Worm (Caenorhabditis elegans) whole organism, L3 larva: ENCODE measurements around the gene F58D12.1.

Source experiments
- R02D3.7 ChIP-seq: fragments of 150-350 bp; optimal IDR thresholded peaks from 2 replicates; lab custom pipeline; 2014; ENCODE audit warnings: missing biosample characterization, missing genetic modification characterization
- ZK546.5 ChIP-seq: sonication (generic microtip); optimal IDR thresholded peaks from 2 replicates; lab custom pipeline; 2017; ENCODE audit warnings: missing biosample characterization, missing genetic modification characterization
- aly-2 ChIP-seq: fragments of 150-350 bp; optimal IDR thresholded peaks from 2 replicates; lab custom pipeline; 2014; ENCODE audit warnings: missing biosample characterization, missing genetic modification characterization
- ceh-16 ChIP-seq: sonication (generic microtip); optimal IDR thresholded peaks from 2 replicates; lab custom pipeline; 2017; ENCODE audit warnings: missing biosample characterization, missing genetic modification characterization
- ceh-28 ChIP-seq: fragments of 150-350 bp; optimal IDR thresholded peaks from 2 replicates; lab custom pipeline; 2014; ENCODE audit warnings: missing biosample characterization, missing genetic modification reagents, missing genetic modification characterization
- ceh-82 ChIP-seq: fragments of 150-350 bp; optimal IDR thresholded peaks from 2 replicates; lab custom pipeline; 2014; ENCODE audit warnings: missing biosample characterization, missing genetic modification characterization
- ceh-9 ChIP-seq: sonication (generic microtip); optimal IDR thresholded peaks from 2 replicates; lab custom pipeline; 2018; ENCODE audit warnings: missing biosample characterization, missing genetic modification characterization
- daf-12 ChIP-seq: fragments of 150-350 bp; optimal IDR thresholded peaks from 2 replicates; lab custom pipeline; 2014; ENCODE audit warnings: missing biosample characterization, missing genetic modification reagents, missing genetic modification characterization
- egl-27 ChIP-seq: sonication (generic microtip); optimal IDR thresholded peaks from 4 replicates; lab custom pipeline; 2017; ENCODE audit warnings: missing biosample characterization, missing genetic modification reagents, missing genetic modification characterization
- elt-1 ChIP-seq: fragments of 150-350 bp; optimal IDR thresholded peaks from 2 replicates; lab custom pipeline; 2014; ENCODE audit warnings: missing biosample characterization, missing genetic modification characterization
- elt-2 ChIP-seq: sonication (generic microtip); optimal IDR thresholded peaks from 2 replicates; lab custom pipeline; 2016; ENCODE audit warnings: missing genetic modification reagents, mild to moderate bottlenecking, missing genetic modification characterization, missing compliant biosample characterization
- elt-3 ChIP-seq, 3 experiments: fragments of 150-350 bp in 1 of 3; sonication (generic microtip) in 2 of 3; optimal IDR thresholded peaks; 2 replicates in 2 of 3; 4 replicates in 1 of 3; lab custom pipeline; 2014 to 2017; ENCODE audit warnings: missing biosample characterization in 3 of 3, missing genetic modification characterization in 3 of 3
- hmg-11 ChIP-seq: sonication (generic microtip); optimal IDR thresholded peaks from 2 replicates; lab custom pipeline; 2016; ENCODE audit warnings: missing genetic modification characterization, missing compliant biosample characterization
- jun-1 ChIP-seq: fragments of 150-350 bp; optimal IDR thresholded peaks from 2 replicates; lab custom pipeline; 2014; ENCODE audit warnings: missing biosample characterization, missing genetic modification reagents, missing genetic modification characterization
- lin-15B ChIP-seq: fragments of 150-350 bp; optimal IDR thresholded peaks from 2 replicates; lab custom pipeline; 2014; ENCODE audit warnings: missing biosample characterization, missing genetic modification characterization
- lin-39 ChIP-seq: fragments of 150-350 bp; optimal IDR thresholded peaks from 2 replicates; lab custom pipeline; 2018; ENCODE audit warnings: missing biosample characterization, missing genetic modification reagents, missing genetic modification characterization
- mdl-1 ChIP-seq: fragments of 150-350 bp; optimal IDR thresholded peaks from 2 replicates; lab custom pipeline; 2014; ENCODE audit warnings: missing biosample characterization, missing genetic modification characterization
- mml-1 ChIP-seq: fragments of 150-350 bp; sonication (generic microtip); optimal IDR thresholded peaks from 3 replicates; lab custom pipeline; 2014; ENCODE audit warnings: missing biosample characterization, missing genetic modification characterization
- nfya-1 ChIP-seq: sonication (generic microtip); optimal IDR thresholded peaks from 2 replicates; lab custom pipeline; 2017; ENCODE audit warnings: missing genetic modification characterization, mild to moderate bottlenecking, missing compliant biosample characterization, antibody characterized with exemption, moderate library complexity; ENCODE audit not compliant: insufficient read depth
- nhr-11 ChIP-seq: fragments of 150-350 bp; optimal IDR thresholded peaks from 2 replicates; lab custom pipeline; 2014; ENCODE audit warnings: missing biosample characterization, missing genetic modification characterization
- nhr-12 ChIP-seq: fragments of 150-350 bp; optimal IDR thresholded peaks from 2 replicates; lab custom pipeline; 2014; ENCODE audit warnings: missing biosample characterization, missing genetic modification characterization
- nhr-23 ChIP-seq: fragments of 150-350 bp; optimal IDR thresholded peaks from 2 replicates; lab custom pipeline; 2014; ENCODE audit warnings: missing biosample characterization, missing genetic modification reagents, missing genetic modification characterization
- nhr-25 ChIP-seq: sonication (generic microtip); optimal IDR thresholded peaks from 2 replicates; lab custom pipeline; 2017; ENCODE audit warnings: missing biosample characterization, missing genetic modification characterization
- nhr-28 ChIP-seq: fragments of 150-350 bp; optimal IDR thresholded peaks from 2 replicates; lab custom pipeline; 2014; ENCODE audit warnings: missing biosample characterization, missing genetic modification characterization
- nhr-43 ChIP-seq: sonication (generic microtip); optimal IDR thresholded peaks from 2 replicates; lab custom pipeline; 2016; ENCODE audit warnings: mild to moderate bottlenecking, missing genetic modification characterization, missing compliant biosample characterization; ENCODE audit not compliant: poor library complexity, severe bottlenecking
- nhr-67 ChIP-seq: fragments of 150-350 bp; optimal IDR thresholded peaks from 2 replicates; lab custom pipeline; 2014; ENCODE audit warnings: missing biosample characterization, missing genetic modification characterization
- nhr-77 ChIP-seq: fragments of 150-350 bp; optimal IDR thresholded peaks from 2 replicates; lab custom pipeline; 2014; ENCODE audit warnings: missing biosample characterization, missing genetic modification characterization
- pha-4 ChIP-seq: fragments of 150-350 bp; optimal IDR thresholded peaks from 2 replicates; lab custom pipeline; 2014; ENCODE audit warnings: missing biosample characterization, missing genetic modification reagents, missing genetic modification characterization
- pqm-1 ChIP-seq: fragments of 150-350 bp; optimal IDR thresholded peaks from 2 replicates; lab custom pipeline; 2017; ENCODE audit warnings: missing biosample characterization, missing genetic modification characterization, inconsistent platforms
- sea-2 ChIP-seq: fragments of 150-350 bp; sonication (generic microtip); optimal IDR thresholded peaks from 4 replicates; lab custom pipeline; 2014; ENCODE audit warnings: missing biosample characterization, missing genetic modification reagents, missing genetic modification characterization
- skn-1 ChIP-seq: fragments of 150-350 bp; optimal IDR thresholded peaks from 2 replicates; lab custom pipeline; 2014; ENCODE audit warnings: missing biosample characterization, missing genetic modification characterization
- snpc-4 ChIP-seq: fragments of 150-350 bp; optimal IDR thresholded peaks from 2 replicates; lab custom pipeline; 2014; ENCODE audit warnings: missing biosample characterization, missing genetic modification characterization
- unc-39 ChIP-seq: sonication (generic microtip); optimal IDR thresholded peaks from 4 replicates; lab custom pipeline; 2017; ENCODE audit warnings: missing biosample characterization, missing genetic modification characterization
- unc-62 ChIP-seq: fragments of 150-350 bp; sonication (generic microtip); optimal IDR thresholded peaks from 4 replicates; lab custom pipeline; 2014; ENCODE audit warnings: missing biosample characterization, missing genetic modification reagents, missing genetic modification characterization
- zag-1 ChIP-seq: fragments of 150-350 bp; optimal IDR thresholded peaks from 2 replicates; lab custom pipeline; 2014; ENCODE audit warnings: missing biosample characterization, missing genetic modification characterization
- ztf-11 ChIP-seq: fragments of 150-350 bp; optimal IDR thresholded peaks from 2 replicates; lab custom pipeline; 2014; ENCODE audit warnings: missing biosample characterization, missing genetic modification characterization
- ztf-4 ChIP-seq: fragments of 150-350 bp; optimal IDR thresholded peaks from 2 replicates; lab custom pipeline; 2014; ENCODE audit warnings: missing biosample characterization, missing genetic modification characterization

F58D12.1 gene

ce11 chrV:14057540-14057939 is 8.2 kb downstream of the F58D12.1 start, which contains the start of gene F58D12.3:
F58D12.3 (plus strand) TSS chrV:14057840.
- TF ChIP-seq lin-15B (tag; lab: Kevin White, UChicago), result no peak
- no peak for TF ChIP-seq ceh-82 (tag; lab: Kevin White, UChicago)
- no peak for TF ChIP-seq snpc-4 (tag; lab: Kevin White, UChicago)
- TF ChIP-seq pqm-1, result no peak
- no peak for TF ChIP-seq nhr-77
- TF ChIP-seq nfya-1 (tag; lab: Kevin White, UChicago), result no peak
- no peak for TF ChIP-seq lin-39 (tag; lab: Kevin White, UChicago)
- TF ChIP-seq hmg-11 (tag; lab: Kevin White, UChicago), result no peak
- no peak for TF ChIP-seq mml-1 (tag; lab: Kevin White, UChicago)
- no peak for TF ChIP-seq sea-2 (GFP tag; lab: Kevin White, UChicago)
- no peak for TF ChIP-seq skn-1 (tag; lab: Kevin White, UChicago)
- no peak for TF ChIP-seq mdl-1 (tag; lab: Kevin White, UChicago)
- TF ChIP-seq zag-1 (tag; lab: Kevin White, UChicago), result no peak
- no peak for TF ChIP-seq nhr-28 (tag; lab: Kevin White, UChicago)

DNA sequence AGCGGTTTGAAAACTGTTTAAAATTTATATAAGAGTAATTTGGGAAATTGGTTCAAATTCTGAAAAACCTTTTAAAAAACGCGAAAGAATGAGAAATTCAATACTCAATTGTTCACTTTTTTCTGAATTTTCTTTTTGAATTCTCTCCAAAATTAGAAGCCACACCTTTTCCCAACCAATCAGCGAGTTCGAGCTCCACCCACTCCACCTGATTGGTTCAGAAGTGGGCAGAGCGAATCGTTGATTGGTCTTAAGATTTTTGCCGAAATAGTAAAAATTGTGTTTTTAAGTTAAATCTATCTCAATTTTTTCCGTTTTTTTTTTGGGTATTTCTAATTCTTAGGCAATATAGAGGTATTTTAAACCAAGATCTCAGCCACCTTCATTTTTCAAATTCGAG is 14.6 kb downstream of the F58D12.1 start:
- TF ChIP-seq ZK546.5 (tag; lab: Kevin White, UChicago), result no peak
- TF ChIP-seq snpc-4 (tag; lab: Kevin White, UChicago), result no peak
- no peak for TF ChIP-seq ceh-82 (tag; lab: Kevin White, UChicago)
- peak; percentile 90 for TF ChIP-seq nfya-1 (tag; lab: Kevin White, UChicago)

DNA sequence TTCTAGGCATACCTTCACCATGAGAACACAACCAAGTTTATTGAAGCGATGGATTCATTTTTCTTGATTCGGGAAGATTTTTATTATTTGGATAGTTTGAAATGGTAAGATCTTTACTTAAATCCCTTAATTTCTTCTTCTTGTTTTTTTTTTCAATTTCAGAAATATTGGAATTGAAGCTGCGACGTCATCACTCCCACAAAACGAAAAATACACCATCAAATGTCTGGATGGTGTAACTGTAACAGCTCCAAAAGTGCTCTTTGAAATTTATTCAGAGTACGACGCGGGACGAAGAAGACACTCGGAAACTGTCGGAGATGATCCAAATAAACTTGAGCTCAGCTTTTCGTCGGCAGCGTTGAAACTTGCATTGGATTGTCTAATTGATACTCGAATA is 15.0 kb downstream of the F58D12.1 start, which contains the start of gene D1086.21:
D1086.21 (plus strand) TSS at position 301 of the 400 bp plus-strand sequence.
- TF ChIP-seq aly-2 (tag; lab: Kevin White, UChicago) (no peak), ceh-28 (no peak), nfya-1 (tag; lab: Kevin White, UChicago) (no peak), nhr-12 (tag; lab: Kevin White, UChicago) (no peak), snpc-4 (tag; lab: Kevin White, UChicago) (no peak), egl-27 (no peak), ceh-16 (no peak), ZK546.5 (tag; lab: Kevin White, UChicago) (no peak), ztf-11 (tag; lab: Kevin White, UChicago) (no peak), unc-39 (tag; lab: Kevin White, UChicago) (no peak), unc-62 (GFP tag; lab: Kevin White, UChicago) (no peak), daf-12 (tag; lab: Kevin White, UChicago) (no peak), zag-1 (tag; lab: Kevin White, UChicago) (no peak), lin-39 (tag; lab: Kevin White, UChicago) (no peak)
- TF ChIP-seq, all 47 proteins: peak for 0

ce11 chrV:14067816-14068296 is 18.5 kb downstream of the F58D12.1 start, which contains the start of gene D1086.17:
D1086.17 (plus strand) TSS chrV:14067866.
- no peak for TF ChIP-seq zag-1 (tag; lab: Kevin White, UChicago)
- TF ChIP-seq nhr-77, result no peak
- no peak for TF ChIP-seq nhr-23
- no peak for TF ChIP-seq elt-3 (tag; optimal IDR thresholded peaks at IDR 0.05; lab: Kevin White, UChicago)
- no peak for TF ChIP-seq hmg-11 (tag; lab: Kevin White, UChicago)
- no peak for TF ChIP-seq nhr-25 (tag; lab: Kevin White, UChicago)
- no peak for TF ChIP-seq nhr-43
- no peak for TF ChIP-seq pha-4 (tag; lab: Kevin White, UChicago)
- no peak for TF ChIP-seq nhr-67 (tag; lab: Kevin White, UChicago)
- no peak for TF ChIP-seq ceh-9
- no peak for TF ChIP-seq ceh-16
- no peak for TF ChIP-seq elt-2 (tag; lab: Kevin White, UChicago)
- TF ChIP-seq egl-27, result no peak
- TF ChIP-seq unc-62 (GFP tag; lab: Kevin White, UChicago), result no peak

ce11 chrV:14069899-14070298 is 20.5 kb downstream of the F58D12.1 start:
- TF ChIP-seq R02D3.7 (tag; lab: Kevin White, UChicago), result no peak
- TF ChIP-seq unc-39 (tag; lab: Kevin White, UChicago), result no peak
- no peak for TF ChIP-seq nhr-11 (tag; lab: Kevin White, UChicago)
- no peak for TF ChIP-seq skn-1 (tag; lab: Kevin White, UChicago)
- TF ChIP-seq nhr-67 (tag; lab: Kevin White, UChicago), result no peak
- TF ChIP-seq elt-1 (tag; lab: Kevin White, UChicago), result no peak
- no peak for TF ChIP-seq hmg-11 (tag; lab: Kevin White, UChicago)
- no peak for TF ChIP-seq pqm-1
- no peak for TF ChIP-seq mml-1 (tag; lab: Kevin White, UChicago)
- TF ChIP-seq jun-1 (tag; lab: Kevin White, UChicago), result no peak
- TF ChIP-seq ceh-82 (tag; lab: Kevin White, UChicago), result no peak
- TF ChIP-seq ztf-4 (tag; lab: Kevin White, UChicago), result no peak
- no peak for TF ChIP-seq daf-12 (tag; lab: Kevin White, UChicago)
- TF ChIP-seq ZK546.5 (tag; lab: Kevin White, UChicago), result no peak
